Worm (Caenorhabditis elegans) whole organism, L2 larva: ENCODE results near the gene hum-5.

Experiments used
- C34F6.9 ChIP-seq: fragments of 150-350 bp; optimal IDR thresholded peaks from 2 replicates; lab custom pipeline; 2014; ENCODE audit warnings: missing biosample characterization, missing genetic modification characterization
- F13H6.1 ChIP-seq: sonication (generic microtip); optimal IDR thresholded peaks from 2 replicates; lab custom pipeline; 2016; ENCODE audit warnings: missing genetic modification characterization, missing compliant biosample characterization
- R02D3.7 ChIP-seq: fragments of 150-350 bp; optimal IDR thresholded peaks from 2 replicates; lab custom pipeline; 2014; ENCODE audit warnings: missing biosample characterization, missing genetic modification characterization
- Y55F3AM.14 ChIP-seq: fragments of 200-800 bp; sonication (Bioruptor generic); optimal IDR thresholded peaks from 2 replicates; lab custom pipeline; 2018; ENCODE audit warnings: mild to moderate bottlenecking, missing genetic modification characterization, missing compliant biosample characterization
- ZK546.5 ChIP-seq: sonication (generic microtip); optimal IDR thresholded peaks from 2 replicates; lab custom pipeline; 2017; ENCODE audit warnings: missing biosample characterization, missing genetic modification characterization
- alr-1 ChIP-seq: fragments of 150-350 bp; optimal IDR thresholded peaks from 2 replicates; lab custom pipeline; 2014; ENCODE audit warnings: missing biosample characterization, missing genetic modification characterization
- aly-2 ChIP-seq: fragments of 150-350 bp; optimal IDR thresholded peaks from 2 replicates; lab custom pipeline; 2014; ENCODE audit warnings: missing biosample characterization, missing genetic modification characterization
- blmp-1 ChIP-seq: sonication (generic microtip); optimal IDR thresholded peaks from 2 replicates; lab custom pipeline; 2017; ENCODE audit warnings: missing genetic modification characterization, mild to moderate bottlenecking, missing compliant biosample characterization, antibody characterized with exemption, moderate library complexity; ENCODE audit not compliant: insufficient read depth
- ceh-16 ChIP-seq: fragments of 150-350 bp; optimal IDR thresholded peaks from 2 replicates; lab custom pipeline; 2014; ENCODE audit warnings: missing biosample characterization, missing genetic modification characterization
- ceh-82 ChIP-seq: fragments of 150-350 bp; optimal IDR thresholded peaks from 2 replicates; lab custom pipeline; 2014; ENCODE audit warnings: missing biosample characterization, missing genetic modification characterization
- crh-2 ChIP-seq: sonication (generic microtip); optimal IDR thresholded peaks from 2 replicates; lab custom pipeline; 2017; ENCODE audit warnings: missing biosample characterization, missing genetic modification characterization
- dmd-4 ChIP-seq: sonication (generic microtip); optimal IDR thresholded peaks from 2 replicates; lab custom pipeline; 2017; ENCODE audit warnings: missing biosample characterization, missing genetic modification characterization
- elt-3 ChIP-seq: sonication (generic microtip); optimal IDR thresholded peaks from 2 replicates; lab custom pipeline; 2017; ENCODE audit warnings: missing biosample characterization, missing genetic modification characterization
- fos-1 ChIP-seq: fragments of 150-350 bp; optimal IDR thresholded peaks from 2 replicates; lab custom pipeline; 2014; ENCODE audit warnings: missing biosample characterization, missing genetic modification characterization
- gmeb-1 ChIP-seq: fragments of 150-350 bp; optimal IDR thresholded peaks from 2 replicates; lab custom pipeline; 2014; ENCODE audit warnings: missing biosample characterization, missing genetic modification characterization
- lin-11 ChIP-seq: fragments of 150-350 bp; sonication (generic microtip); optimal IDR thresholded peaks from 2 replicates; lab custom pipeline; 2014; ENCODE audit warnings: missing biosample characterization, missing genetic modification characterization, inconsistent platforms, mixed read lengths
- lin-13 ChIP-seq: fragments of 150-350 bp; optimal IDR thresholded peaks from 2 replicates; lab custom pipeline; 2014; ENCODE audit warnings: missing biosample characterization, missing genetic modification reagents, missing genetic modification characterization
- lin-39 ChIP-seq: fragments of 150-350 bp; optimal IDR thresholded peaks from 2 replicates; lab custom pipeline; 2014; ENCODE audit warnings: missing biosample characterization, missing genetic modification reagents, missing genetic modification characterization
- lsy-2 ChIP-seq, 2 experiments: fragments of 150-350 bp in 1 of 2; sonication (generic microtip) in 1 of 2; optimal IDR thresholded peaks; 2 replicates each; lab custom pipeline; 2014 to 2017; ENCODE audit warnings: missing biosample characterization in 2 of 2, missing genetic modification characterization in 2 of 2
- mab-5 ChIP-seq: fragments of 150-350 bp; optimal IDR thresholded peaks from 2 replicates; lab custom pipeline; 2014; ENCODE audit warnings: missing biosample characterization, missing genetic modification characterization
- mbf-1 ChIP-seq: sonication (generic microtip); optimal IDR thresholded peaks from 2 replicates; lab custom pipeline; 2017; ENCODE audit warnings: missing biosample characterization, missing genetic modification characterization
- mdl-1 ChIP-seq, 2 experiments: fragments of 150-350 bp in 1 of 2; sonication (generic microtip) in 1 of 2; optimal IDR thresholded peaks; 2 replicates each; lab custom pipeline; 2017; ENCODE audit warnings: missing biosample characterization in 2 of 2, missing genetic modification characterization in 2 of 2
- nhr-10 ChIP-seq: sonication (generic microtip); optimal IDR thresholded peaks from 2 replicates; lab custom pipeline; 2017; ENCODE audit warnings: missing biosample characterization, missing genetic modification characterization
- nhr-11 ChIP-seq: fragments of 150-350 bp; optimal IDR thresholded peaks from 2 replicates; lab custom pipeline; 2014; ENCODE audit warnings: missing biosample characterization, missing genetic modification characterization
- nhr-12 ChIP-seq: fragments of 150-350 bp; optimal IDR thresholded peaks from 2 replicates; lab custom pipeline; 2014; ENCODE audit warnings: missing biosample characterization, missing genetic modification characterization
- nhr-129 ChIP-seq: fragments of 150-350 bp; optimal IDR thresholded peaks from 2 replicates; lab custom pipeline; 2014; ENCODE audit warnings: missing biosample characterization, missing genetic modification characterization
- nhr-21 ChIP-seq: fragments of 150-350 bp; optimal IDR thresholded peaks from 2 replicates; lab custom pipeline; 2014; ENCODE audit warnings: missing biosample characterization, missing genetic modification characterization
- nhr-23 ChIP-seq: fragments of 150-350 bp; optimal IDR thresholded peaks from 2 replicates; lab custom pipeline; 2014; ENCODE audit warnings: missing biosample characterization, missing genetic modification reagents, missing genetic modification characterization
- nhr-237 ChIP-seq: fragments of 150-350 bp; optimal IDR thresholded peaks from 2 replicates; lab custom pipeline; 2014; ENCODE audit warnings: missing biosample characterization, missing genetic modification characterization
- nhr-25 ChIP-seq: fragments of 150-350 bp; sonication (generic microtip); optimal IDR thresholded peaks from 3 replicates; lab custom pipeline; 2014; ENCODE audit warnings: missing biosample characterization, missing genetic modification characterization
- nhr-6 ChIP-seq: fragments of 150-350 bp; optimal IDR thresholded peaks from 2 replicates; lab custom pipeline; 2014; ENCODE audit warnings: missing biosample characterization, missing genetic modification characterization
- peb-1 ChIP-seq: fragments of 150-350 bp; optimal IDR thresholded peaks from 2 replicates; lab custom pipeline; 2014; ENCODE audit warnings: missing biosample characterization, missing genetic modification characterization
- sem-4 ChIP-seq: fragments of 150-350 bp; optimal IDR thresholded peaks from 2 replicates; lab custom pipeline; 2014; ENCODE audit warnings: missing biosample characterization, missing genetic modification reagents, missing genetic modification characterization
- skn-1 ChIP-seq: sonication (generic microtip); optimal IDR thresholded peaks from 2 replicates; lab custom pipeline; 2017; ENCODE audit warnings: missing biosample characterization, missing genetic modification characterization
- sma-3 ChIP-seq: sonication (generic microtip); optimal IDR thresholded peaks from 2 replicates; lab custom pipeline; 2016; ENCODE audit warnings: missing genetic modification reagents, missing genetic modification characterization, missing compliant biosample characterization
- sma-9 ChIP-seq, 2 experiments: fragments of 150-350 bp in 1 of 2; sonication (generic microtip) in 1 of 2; optimal IDR thresholded peaks; 2 replicates each; lab custom pipeline; 2014 to 2016; ENCODE audit warnings: missing genetic modification characterization in 2 of 2, mild to moderate bottlenecking in 1 of 2, missing biosample characterization in 1 of 2, missing compliant biosample characterization in 1 of 2, missing genetic modification reagents in 1 of 2, moderate library complexity in 1 of 2
- snpc-4 ChIP-seq: fragments of 150-350 bp; optimal IDR thresholded peaks from 2 replicates; lab custom pipeline; 2014; ENCODE audit warnings: missing biosample characterization, missing genetic modification characterization
- unc-55 ChIP-seq: fragments of 150-350 bp; sonication (generic microtip); optimal IDR thresholded peaks from 3 replicates; lab custom pipeline; 2014; ENCODE audit warnings: missing biosample characterization, missing genetic modification reagents, missing genetic modification characterization
- unc-62 ChIP-seq: fragments of 150-350 bp; optimal IDR thresholded peaks from 2 replicates; lab custom pipeline; 2014; ENCODE audit warnings: missing biosample characterization, missing genetic modification reagents, missing genetic modification characterization
- zag-1 ChIP-seq: fragments of 150-350 bp; optimal IDR thresholded peaks from 2 replicates; lab custom pipeline; 2014; ENCODE audit warnings: missing biosample characterization, missing genetic modification characterization
- ztf-1 ChIP-seq: fragments of 200-800 bp; sonication (Bioruptor generic); conservative IDR thresholded peaks from 2 replicates; pipeline ENCODE4 v1.3.6; 2022; ENCODE audit warnings: missing genetic modification characterization, missing compliant biosample characterization
- ztf-11 ChIP-seq: sonication (generic microtip); optimal IDR thresholded peaks from 2 replicates; lab custom pipeline; 2017; ENCODE audit warnings: missing biosample characterization, missing genetic modification characterization
- ztf-4 ChIP-seq: fragments of 150-350 bp; optimal IDR thresholded peaks from 2 replicates; lab custom pipeline; 2014; ENCODE audit warnings: missing biosample characterization, missing genetic modification characterization

Gene hum-5

DNA sequence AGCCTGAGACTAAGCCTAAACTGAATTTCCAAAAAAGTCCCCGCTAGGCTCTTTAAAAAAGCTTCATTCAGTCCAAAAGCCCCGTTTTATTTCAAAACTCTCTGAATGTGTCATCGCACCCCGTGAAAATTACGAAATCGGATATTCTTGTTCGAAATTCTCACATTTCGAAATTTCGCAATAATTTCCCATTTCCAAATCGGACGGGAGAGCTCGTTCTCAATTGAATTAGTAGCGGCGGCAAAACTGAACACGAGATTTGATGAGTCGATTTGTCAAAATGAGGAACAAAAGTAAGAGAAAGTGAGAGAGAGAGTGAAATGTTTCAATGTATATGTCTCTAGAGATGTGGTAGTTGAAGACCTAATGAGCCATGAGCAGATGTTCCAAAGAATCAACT lies 1.7 kb downstream of the hum-5 start:
- TF ChIP-seq mab-5 (tag; lab: Kevin White, UChicago) (no peak), sma-9 (GFP tag; optimal IDR thresholded peaks at IDR 0.05; lab: Kevin White, UChicago) (peak; percentile 20), sma-9 (tag; optimal IDR thresholded peaks at IDR 0.05; lab: Kevin White, UChicago) (no peak), zag-1 (tag; lab: Kevin White, UChicago) (peak; percentile 24), unc-55 (peak; percentile 83), lsy-2 (tag; optimal IDR thresholded peaks at IDR 0.05; lab: Kevin White, UChicago) (peak in 1 of 2 experiments; percentile 0), C34F6.9 (peak; percentile 38)
- TF ChIP-seq, all 48 proteins: peak for 5

DNA sequence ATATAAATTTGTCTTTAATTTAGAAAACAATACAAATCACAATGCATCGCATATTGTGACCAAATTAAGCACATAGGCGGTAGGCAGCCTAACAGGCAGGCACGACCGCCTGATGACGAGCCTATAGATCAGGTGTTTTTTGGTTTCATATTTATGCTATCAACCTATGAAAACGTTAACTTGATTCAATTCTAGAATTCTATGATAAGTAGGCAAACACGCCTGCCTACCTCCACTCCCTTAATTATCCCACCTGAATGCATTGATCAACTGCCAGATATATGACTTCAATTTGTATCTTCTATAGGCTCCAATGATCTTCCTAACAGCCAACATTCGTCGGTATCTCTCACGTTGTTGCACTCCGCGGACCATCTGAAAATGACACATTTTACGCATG lies 5.8 kb downstream of the hum-5 start:
- TF ChIP-seq gmeb-1 (tag; lab: Kevin White, UChicago) (no peak), ztf-1 (no peak), F13H6.1 (tag; lab: Kevin White, UChicago) (no peak), fos-1 (tag; lab: Kevin White, UChicago) (no peak), nhr-21 (tag; lab: Kevin White, UChicago) (no peak), alr-1 (tag; lab: Kevin White, UChicago) (no peak), ceh-16 (tag; lab: Kevin White, UChicago) (no peak), zag-1 (tag; lab: Kevin White, UChicago) (no peak), lin-13 (GFP tag; lab: Kevin White, UChicago) (no peak), nhr-11 (tag; lab: Kevin White, UChicago) (no peak), mab-5 (tag; lab: Kevin White, UChicago) (no peak), Y55F3AM.14 (GFP tag; lab: Kevin White, UChicago) (no peak), nhr-12 (tag; lab: Kevin White, UChicago) (no peak), sem-4 (tag; lab: Kevin White, UChicago) (no peak), ZK546.5 (tag; lab: Kevin White, UChicago) (no peak), nhr-237 (tag; lab: Kevin White, UChicago) (no peak), nhr-129 (no peak), nhr-10 (no peak), elt-3 (tag; lab: Kevin White, UChicago) (no peak), nhr-23 (tag; lab: Kevin White, UChicago) (no peak)
- TF ChIP-seq, all 48 proteins: peak for 0

DNA sequence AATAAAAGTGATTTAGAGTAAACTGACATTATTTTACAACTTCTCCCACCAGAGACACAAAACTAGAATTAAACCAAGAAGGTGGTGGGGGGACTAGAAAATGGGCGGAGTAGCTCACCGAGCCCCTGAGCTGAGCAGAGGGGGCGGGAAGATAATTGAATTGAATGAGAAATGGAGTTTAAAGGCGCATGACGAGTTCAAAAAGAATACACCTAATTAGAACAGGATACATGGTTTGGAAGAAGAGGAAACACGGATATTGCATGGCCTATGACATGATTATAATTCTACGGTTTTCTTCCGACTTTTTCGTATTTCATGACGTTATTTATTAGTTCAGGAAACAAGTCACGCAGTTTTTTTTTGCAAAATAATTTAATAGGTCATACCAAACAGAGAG lies 8.6 kb downstream of the hum-5 start, which contains the start of gene T02C12.5:
TSS of gene T02C12.5 (minus strand) at position 101 of the 400 bp plus-strand sequence.
- TF ChIP-seq snpc-4 (tag; lab: Kevin White, UChicago) (no peak), crh-2 (tag; lab: Kevin White, UChicago) (no peak), ceh-82 (tag; lab: Kevin White, UChicago) (no peak), dmd-4 (tag; lab: Kevin White, UChicago) (no peak), unc-62 (GFP tag; lab: Kevin White, UChicago) (no peak), ztf-4 (tag; lab: Kevin White, UChicago) (no peak), nhr-23 (tag; lab: Kevin White, UChicago) (no peak), lin-13 (GFP tag; lab: Kevin White, UChicago) (no peak), R02D3.7 (tag; lab: Kevin White, UChicago) (no peak), nhr-12 (tag; lab: Kevin White, UChicago) (no peak), peb-1 (no peak)

ce11 chrIII:4021866-4022265 lies 14.8 kb downstream of the hum-5 start, which contains the start of gene tftc-5:
tftc-5 (plus strand) TSS chrIII:4022166.
- TF ChIP-seq skn-1 (tag; lab: Kevin White, UChicago) = no peak
- TF ChIP-seq Y55F3AM.14 (GFP tag; lab: Kevin White, UChicago) = no peak
- no peak for TF ChIP-seq lin-39

- TF ChIP-seq nhr-25 (tag; lab: Kevin White, UChicago) = peak; percentile 58
- no peak for TF ChIP-seq snpc-4 (tag; lab: Kevin White, UChicago)
- TF ChIP-seq ceh-16 (tag; lab: Kevin White, UChicago) = no peak
- no peak for TF ChIP-seq peb-1
- peak; percentile 24 for TF ChIP-seq sma-9 (GFP tag; optimal IDR thresholded peaks at IDR 0.05; lab: Kevin White, UChicago)
- no peak for TF ChIP-seq sma-9 (tag; optimal IDR thresholded peaks at IDR 0.05; lab: Kevin White, UChicago)
- TF ChIP-seq sma-3 (GFP tag; lab: Kevin White, UChicago) = peak; percentile 61
- peak; percentile 25 for TF ChIP-seq lin-11 (tag; lab: Kevin White, UChicago)
- TF ChIP-seq blmp-1 (tag; lab: Kevin White, UChicago) = no peak
- TF ChIP-seq nhr-10 = no peak
- TF ChIP-seq lin-39 = no peak
- TF ChIP-seq aly-2 (tag; lab: Kevin White, UChicago) = no peak
- TF ChIP-seq sem-4 (tag; lab: Kevin White, UChicago) = peak; percentile 61
- TF ChIP-seq nhr-12 (tag; lab: Kevin White, UChicago) = no peak
- no peak for TF ChIP-seq Y55F3AM.14 (GFP tag; lab: Kevin White, UChicago)
- TF ChIP-seq mab-5 (tag; lab: Kevin White, UChicago) = peak; percentile 47
- TF ChIP-seq ztf-11 (tag; lab: Kevin White, UChicago) = no peak
- TF ChIP-seq lsy-2 (tag; optimal IDR thresholded peaks at IDR 0.05; lab: Kevin White, UChicago) = peak; percentile 93 to 99
- peak; percentile 93 for TF ChIP-seq unc-55
- no peak for TF ChIP-seq mdl-1 (tag; optimal IDR thresholded peaks at IDR 0.05; lab: Kevin White, UChicago)
- peak; percentile 74 for TF ChIP-seq lin-13 (GFP tag; lab: Kevin White, UChicago)
- peak; percentile 80 for TF ChIP-seq gmeb-1 (tag; lab: Kevin White, UChicago)
- no peak for TF ChIP-seq mbf-1 (tag; lab: Kevin White, UChicago)
- peak; percentile 72 for TF ChIP-seq nhr-129
- TF ChIP-seq nhr-6 (tag; lab: Kevin White, UChicago) = peak; percentile 10
- peak; percentile 17 for TF ChIP-seq F13H6.1 (tag; lab: Kevin White, UChicago)
Measured at ce11 chrIII:4019801-4020200, 16.8 kb downstream of the hum-5 start, which contains the start of gene snpc-3.4. snpc-3.4 (plus strand) TSS chrIII:4020037.
